Worm (Caenorhabditis elegans): Measurements from ENCODE around the gene fbxb-43.

ce11 chrII:1568214-1568613, 32.2 kb downstream of the fbxb-43 start, which contains the start of gene fbxb-49:
- TF ChIP-seq hmg-4 (GFP tag; optimal IDR thresholded peaks at IDR 0.05) (no peak), ama-1 (optimal IDR thresholded peaks at IDR 0.05) (no peak), B0310.2 (tag; optimal IDR thresholded peaks at IDR 0.05) (no peak), hnd-1 (tag; optimal IDR thresholded peaks at IDR 0.05) (no peak)
